Fruit fly (Drosophila melanogaster) S2 (cell line): ENCODE data around the gene mus304.

Experiments
- CG8478 ChIP-seq: fragments of >200 bp; optimal IDR thresholded peaks from 2 replicates; lab custom pipeline; 2018
- CTCF ChIP-seq, 2 experiments: fragments of >200 bp; optimal IDR thresholded peaks; 2 replicates each; lab custom pipeline; 2018

DNA sequence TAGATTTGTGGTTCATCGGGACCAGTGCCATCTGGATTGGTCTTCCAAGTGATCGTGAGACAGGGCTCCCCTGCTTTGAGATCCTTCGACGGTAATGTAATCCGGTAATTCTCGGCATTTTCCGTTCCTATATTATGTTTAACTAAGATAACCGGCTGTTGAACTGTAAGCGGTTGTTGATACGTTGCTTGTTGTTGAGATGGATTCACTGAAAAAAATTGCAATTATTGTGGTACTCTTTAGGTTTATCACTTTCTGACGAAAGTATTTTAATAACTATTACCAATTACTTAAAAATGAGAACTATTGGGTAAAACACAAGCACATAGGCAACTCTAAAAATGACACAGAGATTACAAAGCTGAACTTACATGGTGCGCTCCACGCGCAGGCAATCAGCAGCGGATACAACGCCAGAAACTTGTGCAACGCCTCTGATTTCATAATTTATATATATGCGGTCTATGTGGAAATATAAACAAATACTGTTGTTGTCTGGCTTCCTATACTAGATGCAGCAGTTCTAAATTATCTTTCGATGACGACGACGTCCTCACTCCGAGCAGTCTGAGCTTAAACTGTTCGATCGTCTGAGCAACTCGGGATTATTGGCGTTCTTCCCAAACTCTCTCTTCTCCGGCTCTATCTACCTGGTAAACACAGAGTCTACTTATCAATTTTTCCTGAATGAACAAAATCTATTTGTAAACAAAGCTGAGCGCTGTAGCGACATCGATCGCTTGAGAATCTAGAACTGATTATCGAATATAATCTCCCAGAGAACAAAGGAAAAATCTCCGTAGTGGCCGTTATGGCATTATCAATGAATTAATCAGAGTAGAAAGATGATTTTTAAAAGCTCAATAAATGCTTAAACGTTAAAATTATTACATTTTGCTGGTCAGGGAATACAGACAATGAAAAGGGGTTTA lies 22.6 kb upstream of the mus304 start, which contains the start of gene CG34253:
- TF ChIP-seq CG8478 (lab: Kevin White, UChicago) (no peak), CTCF (optimal IDR thresholded peaks at IDR 0.05; lab: Kevin White, UChicago) (no peak)
